Fruit fly (Drosophila melanogaster) whole organism, adult: ENCODE data around the gene ND-30.

Experiments
- CG11617 ChIP-seq: fragments of 200-800 bp; sonication (Bioruptor generic); optimal IDR thresholded peaks from 2 replicates; lab custom pipeline; 2017; ENCODE audit warnings: mild to moderate bottlenecking, missing biosample characterization, missing genetic modification reagents, missing genetic modification characterization
- CG12768 ChIP-seq: fragments of 200-800 bp; sonication (Bioruptor generic); optimal IDR thresholded peaks from 2 replicates; lab custom pipeline; 2017; ENCODE audit warnings: missing biosample characterization, missing genetic modification characterization, mild to moderate bottlenecking, moderate library complexity, missing genetic modification reagents
- CG14711 ChIP-seq: fragments of 200-800 bp; sonication (Bioruptor generic); optimal IDR thresholded peaks from 2 replicates; lab custom pipeline; 2018; ENCODE audit warnings: missing biosample characterization, mild to moderate bottlenecking, missing genetic modification characterization, moderate library complexity
- CG1620 ChIP-seq: fragments of 200-800 bp; sonication (Bioruptor generic); optimal IDR thresholded peaks from 2 replicates; lab custom pipeline; 2016; ENCODE audit warnings: missing biosample characterization, missing genetic modification characterization
- CG33017 ChIP-seq: fragments of 200-800 bp; sonication (Bioruptor generic); optimal IDR thresholded peaks from 2 replicates; lab custom pipeline; 2018; ENCODE audit warnings: missing biosample characterization, mild to moderate bottlenecking, missing genetic modification characterization, moderate library complexity
- CG5204 ChIP-seq: fragments of 200-800 bp; sonication (Bioruptor generic); optimal IDR thresholded peaks from 2 replicates; lab custom pipeline; 2016; ENCODE audit warnings: missing biosample characterization, missing genetic modification characterization
- CG7045 ChIP-seq: fragments of 200-800 bp; sonication (Bioruptor generic); optimal IDR thresholded peaks from 2 replicates; lab custom pipeline; 2017; ENCODE audit warnings: missing biosample characterization, mild to moderate bottlenecking, missing genetic modification characterization
- CG7101 ChIP-seq: fragments of 200-800 bp; sonication (Bioruptor generic); optimal IDR thresholded peaks from 2 replicates; lab custom pipeline; 2018; ENCODE audit warnings: missing biosample characterization, mild to moderate bottlenecking, missing genetic modification characterization, moderate library complexity
- Clk ChIP-seq: fragments of 200-800 bp; sonication (Bioruptor generic); optimal IDR thresholded peaks from 2 replicates; lab custom pipeline; 2017; ENCODE audit warnings: missing biosample characterization, missing genetic modification characterization
- Crg-1 ChIP-seq: fragments of 200-800 bp; sonication (Bioruptor generic); optimal IDR thresholded peaks from 2 replicates; lab custom pipeline; 2016; ENCODE audit warnings: missing biosample characterization, missing genetic modification characterization
- Hr96 ChIP-seq: fragments of 200-800 bp; sonication (Bioruptor generic); optimal IDR thresholded peaks from 2 replicates; lab custom pipeline; 2016; ENCODE audit warnings: missing biosample characterization, missing genetic modification characterization
- Mnt ChIP-seq: fragments of 200-800 bp; sonication (Bioruptor generic); optimal IDR thresholded peaks from 2 replicates; lab custom pipeline; 2016; ENCODE audit warnings: missing biosample characterization, mild to moderate bottlenecking, missing genetic modification characterization
- bab1 ChIP-seq: fragments of 200-800 bp; sonication (Bioruptor generic); optimal IDR thresholded peaks from 3 replicates; lab custom pipeline; 2019; ENCODE audit warnings: missing biosample characterization, mild to moderate bottlenecking, missing genetic modification characterization, moderate library complexity
- cic ChIP-seq: fragments of 200-800 bp; sonication (Bioruptor generic); optimal IDR thresholded peaks from 2 replicates; lab custom pipeline; 2017; ENCODE audit warnings: missing biosample characterization, mild to moderate bottlenecking, missing genetic modification characterization, moderate library complexity
- cnc ChIP-seq, 2 experiments: fragments of >200 bp; optimal IDR thresholded peaks; 2 replicates each; lab custom pipeline; 2017
- kay ChIP-seq: fragments of 200-800 bp; sonication (Bioruptor generic); peaks from one replicate; lab custom pipeline; 2016; ENCODE audit warnings: missing biosample characterization, missing genetic modification characterization, borderline replicate concordance
- ovo ChIP-seq: fragments of 200-800 bp; sonication (Bioruptor generic); optimal IDR thresholded peaks from 2 replicates; lab custom pipeline; 2016; ENCODE audit warnings: missing biosample characterization, missing genetic modification characterization
- pad ChIP-seq: fragments of 200-800 bp; sonication (Bioruptor generic); optimal IDR thresholded peaks from 3 replicates; lab custom pipeline; 2017; ENCODE audit warnings: missing biosample characterization, missing genetic modification characterization, mild to moderate bottlenecking, moderate library complexity, missing genetic modification reagents
- tj ChIP-seq: fragments of 200-800 bp; sonication (Bioruptor generic); optimal IDR thresholded peaks from 3 replicates; lab custom pipeline; 2017; ENCODE audit warnings: missing biosample characterization, mild to moderate bottlenecking, missing genetic modification characterization, moderate library complexity
- toe ChIP-seq: fragments of 200-800 bp; sonication (Bioruptor generic); optimal IDR thresholded peaks from 2 replicates; lab custom pipeline; 2016; ENCODE audit warnings: missing biosample characterization, missing genetic modification characterization

The ND-30 gene

DNA sequence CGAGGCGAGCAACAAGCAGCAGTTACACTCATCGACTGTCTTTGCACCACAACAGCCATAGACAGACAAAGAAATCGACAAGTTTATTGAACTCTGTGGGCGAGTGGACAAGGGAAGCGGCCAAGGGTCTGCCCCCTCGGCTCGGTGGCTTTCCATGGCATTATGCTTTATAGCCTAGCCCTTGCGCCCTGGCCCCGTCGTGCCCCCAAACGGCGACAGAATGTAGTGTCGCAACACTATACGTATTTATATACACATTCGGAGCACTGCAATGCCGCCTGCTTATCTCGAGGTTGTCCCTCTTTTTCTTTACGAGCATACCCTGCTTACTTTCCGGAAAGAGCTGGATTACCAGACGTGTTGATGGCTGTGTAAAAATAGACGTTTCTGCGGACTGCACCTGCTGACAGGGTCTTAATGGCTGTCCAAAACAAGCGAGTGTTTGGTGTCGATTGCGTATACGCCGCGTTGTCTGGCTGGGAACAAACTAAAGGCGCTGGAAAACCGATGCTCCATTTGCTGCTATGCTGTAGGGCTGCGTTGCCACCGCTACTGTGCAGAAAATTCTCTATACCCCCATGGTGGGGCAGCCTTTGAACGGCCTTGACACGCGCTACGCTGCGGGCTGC is 36.6 kb downstream of the ND-30 start:
- TF ChIP-seq Crg-1 (GFP tag; lab: Kevin White, UChicago) = no peak
- no peak for TF ChIP-seq CG14711 (tag; lab: Kevin White, UChicago)
- no peak for TF ChIP-seq CG7045 (GFP tag; lab: Kevin White, UChicago)
- no peak for TF ChIP-seq toe (GFP tag; lab: Kevin White, UChicago)
- TF ChIP-seq cnc (optimal IDR thresholded peaks at IDR 0.05; lab: Kevin White, UChicago) = no peak
- no peak for TF ChIP-seq Mnt

DNA sequence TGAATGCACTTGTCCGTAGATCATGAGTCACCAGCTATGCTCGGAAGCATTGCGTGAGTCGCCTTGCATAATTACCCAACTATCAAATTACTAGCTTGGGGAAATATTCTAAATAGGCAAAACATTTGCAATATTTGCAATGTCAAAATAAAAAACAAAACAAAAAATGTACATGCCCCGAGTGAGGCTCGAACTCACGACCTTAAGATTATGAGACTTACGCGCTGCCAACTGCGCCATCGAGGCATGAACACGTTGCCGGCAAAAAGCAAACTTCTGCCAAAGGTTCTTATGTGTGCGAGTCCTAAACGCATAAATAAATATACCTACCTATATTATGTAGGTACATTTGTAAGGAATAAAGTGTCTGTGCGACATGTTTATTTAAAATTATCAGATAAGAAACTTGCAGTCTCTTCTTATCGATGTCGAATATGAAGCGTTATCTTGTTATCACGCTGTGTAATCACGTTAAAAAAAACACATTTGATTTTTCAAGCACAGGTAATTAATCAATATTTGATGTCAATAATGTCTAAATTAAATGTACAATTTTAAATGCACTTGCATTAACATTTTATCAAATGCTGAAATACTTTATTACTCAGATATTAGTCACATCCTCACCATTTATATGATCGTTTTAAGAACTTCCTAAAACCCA is 37.5 kb downstream of the ND-30 start:
- TF ChIP-seq tj (GFP tag; lab: Kevin White, UChicago) (no peak), kay (GFP tag; lab: Kevin White, UChicago) (peak; percentile 91)

DNA sequence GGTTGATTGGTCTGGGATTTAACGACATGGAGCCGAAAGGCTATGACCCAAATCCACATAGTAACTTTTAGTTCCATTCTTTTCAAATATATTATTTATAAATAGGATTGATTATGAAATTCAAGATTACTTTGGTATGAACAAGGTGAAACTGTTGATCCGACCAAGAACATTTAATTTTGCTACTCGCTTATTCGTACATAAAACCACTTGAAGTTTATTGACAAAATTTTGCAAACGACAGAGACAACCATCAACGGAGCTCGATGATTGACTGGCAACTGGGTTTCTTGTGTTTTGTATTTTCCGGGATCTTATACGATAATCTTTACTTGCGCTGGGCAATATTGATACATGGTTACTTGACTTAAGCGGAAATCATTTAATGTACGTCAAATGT is 45.0 kb downstream of the ND-30 start, which contains the start of gene CG45067:
CG45067 (minus strand) TSS at position 101 of the 400 bp plus-strand sequence.
- TF ChIP-seq CG7045 (GFP tag; lab: Kevin White, UChicago) = no peak
- TF ChIP-seq Hr96 (GFP tag; lab: Kevin White, UChicago) = no peak
- no peak for TF ChIP-seq Mnt
- TF ChIP-seq CG12768 (GFP tag; lab: Kevin White, UChicago) = no peak
- TF ChIP-seq Clk (GFP tag; lab: Kevin White, UChicago) = no peak
- no peak for TF ChIP-seq CG7101 (tag; lab: Kevin White, UChicago)
- TF ChIP-seq pad (GFP tag; lab: Kevin White, UChicago) = no peak
- TF ChIP-seq cnc (optimal IDR thresholded peaks at IDR 0.05; lab: Kevin White, UChicago) = no peak
- no peak for TF ChIP-seq toe (GFP tag; lab: Kevin White, UChicago)
- TF ChIP-seq cic = no peak
- no peak for TF ChIP-seq CG33017 (tag; lab: Kevin White, UChicago)
- no peak for TF ChIP-seq bab1 (GFP tag; lab: Kevin White, UChicago)
- no peak for TF ChIP-seq Crg-1 (GFP tag; lab: Kevin White, UChicago)
- no peak for TF ChIP-seq CG1620
- TF ChIP-seq CG5204 (GFP tag; lab: Kevin White, UChicago) = no peak
- TF ChIP-seq ovo (GFP tag; lab: Kevin White, UChicago) = no peak
- TF ChIP-seq CG11617 (GFP tag; lab: Kevin White, UChicago) = no peak
- no peak for TF ChIP-seq tj (GFP tag; lab: Kevin White, UChicago)
- no peak for TF ChIP-seq CG14711 (tag; lab: Kevin White, UChicago)

DNA sequence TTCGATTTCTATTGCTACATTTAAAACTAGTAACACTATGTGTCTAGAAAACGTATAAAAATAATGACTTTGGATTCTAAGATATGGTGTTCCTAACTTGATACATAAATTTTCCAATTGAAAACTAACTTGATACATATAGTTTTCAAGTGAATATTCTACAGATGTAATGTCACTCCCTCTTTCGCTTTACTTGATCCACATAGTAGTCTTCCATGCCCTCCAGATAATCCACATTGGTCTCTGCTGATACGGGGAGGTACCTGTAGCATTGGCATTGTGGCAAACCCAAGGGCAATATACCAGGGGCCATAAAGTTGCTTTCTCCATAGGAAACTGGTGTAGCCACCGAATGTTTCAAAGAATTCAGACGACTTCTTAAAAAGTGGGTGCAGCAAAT is 48.3 kb downstream of the ND-30 start, which contains the start of gene CG45066:
CG45066 (minus strand) TSS at position 101 of the 400 bp plus-strand sequence.
- TF ChIP-seq kay (GFP tag; lab: Kevin White, UChicago) = no peak
- TF ChIP-seq CG11617 (GFP tag; lab: Kevin White, UChicago) = no peak
- TF ChIP-seq Crg-1 (GFP tag; lab: Kevin White, UChicago) = no peak
- TF ChIP-seq Mnt = no peak
- TF ChIP-seq CG33017 (tag; lab: Kevin White, UChicago) = no peak
- no peak for TF ChIP-seq pad (GFP tag; lab: Kevin White, UChicago)
- no peak for TF ChIP-seq CG12768 (GFP tag; lab: Kevin White, UChicago)
- TF ChIP-seq Hr96 (GFP tag; lab: Kevin White, UChicago) = no peak
- no peak for TF ChIP-seq cnc (optimal IDR thresholded peaks at IDR 0.05; lab: Kevin White, UChicago)
- TF ChIP-seq ovo (GFP tag; lab: Kevin White, UChicago) = no peak

DNA sequence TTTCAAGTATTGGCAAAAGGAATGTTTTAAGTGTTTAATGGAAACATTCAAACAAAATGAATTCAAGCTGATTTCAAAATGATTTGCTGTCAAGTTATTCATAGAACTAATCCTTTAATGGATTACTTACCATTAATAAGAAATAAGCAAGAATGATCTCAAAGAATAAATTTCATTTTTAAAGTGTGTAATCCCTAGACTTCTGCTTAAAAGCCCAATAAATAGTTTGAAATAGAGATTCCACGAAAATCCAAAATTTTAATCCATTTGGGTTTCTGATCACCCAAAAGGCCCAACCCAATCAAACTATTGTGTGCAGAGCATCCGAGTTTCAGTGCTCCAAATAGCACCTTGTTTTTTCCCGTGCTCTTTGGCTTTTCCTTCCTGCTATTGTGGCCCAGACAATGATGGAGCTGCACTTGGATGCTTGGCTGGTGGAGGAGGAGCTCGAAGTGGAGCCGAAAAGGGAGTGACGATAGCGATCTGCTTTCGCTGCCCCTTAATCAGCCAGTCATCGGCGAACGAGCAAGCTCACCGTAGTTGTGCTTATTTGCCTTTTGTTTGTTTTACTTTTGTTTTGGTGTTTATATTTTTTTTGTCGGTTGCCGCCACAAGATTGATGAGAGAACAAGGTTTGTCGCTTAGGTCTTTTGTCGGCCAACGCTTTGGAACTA is 49.8 kb downstream of the ND-30 start:
- no peak for TF ChIP-seq toe (GFP tag; lab: Kevin White, UChicago)

DNA sequence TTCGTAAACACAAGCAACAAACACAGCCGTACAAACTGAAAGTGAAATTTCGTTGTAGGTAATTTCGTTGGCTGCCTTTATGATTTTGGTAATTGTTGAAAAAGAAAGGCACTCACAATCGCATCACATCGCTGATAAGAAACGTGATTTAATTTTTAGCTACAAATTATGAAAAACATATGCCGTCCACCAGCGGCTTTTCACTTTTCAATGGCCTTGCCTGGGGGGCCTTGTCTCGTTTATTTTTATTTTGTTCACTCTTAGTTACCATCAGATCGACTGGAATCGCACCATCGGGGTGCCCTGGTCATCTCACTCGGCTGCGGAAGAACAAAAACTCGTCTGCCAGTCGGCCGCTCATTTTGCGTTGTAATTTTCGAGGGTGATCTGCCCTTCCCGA is 50.4 kb downstream of the ND-30 start:
- no peak for TF ChIP-seq CG12768 (GFP tag; lab: Kevin White, UChicago)
- no peak for TF ChIP-seq CG33017 (tag; lab: Kevin White, UChicago)
- TF ChIP-seq pad (GFP tag; lab: Kevin White, UChicago) = no peak
- TF ChIP-seq tj (GFP tag; lab: Kevin White, UChicago) = no peak
- TF ChIP-seq CG14711 (tag; lab: Kevin White, UChicago) = no peak
- TF ChIP-seq CG11617 (GFP tag; lab: Kevin White, UChicago) = no peak
- TF ChIP-seq Crg-1 (GFP tag; lab: Kevin White, UChicago) = no peak
- no peak for TF ChIP-seq CG7045 (GFP tag; lab: Kevin White, UChicago)
- no peak for TF ChIP-seq CG5204 (GFP tag; lab: Kevin White, UChicago)
- TF ChIP-seq cnc (optimal IDR thresholded peaks at IDR 0.05; lab: Kevin White, UChicago) = no peak
- no peak for TF ChIP-seq toe (GFP tag; lab: Kevin White, UChicago)
- TF ChIP-seq CG7101 (tag; lab: Kevin White, UChicago) = no peak
- no peak for TF ChIP-seq CG1620
- TF ChIP-seq Clk (GFP tag; lab: Kevin White, UChicago) = no peak
- TF ChIP-seq bab1 (GFP tag; lab: Kevin White, UChicago) = no peak
- no peak for TF ChIP-seq Mnt
- no peak for TF ChIP-seq ovo (GFP tag; lab: Kevin White, UChicago)
- TF ChIP-seq kay (GFP tag; lab: Kevin White, UChicago) = no peak
